Worm (Caenorhabditis elegans) whole organism, early embryonic: ENCODE results near the gene fbxb-21.

Source experiments
- B0310.2 ChIP-seq: sonication (generic microtip); optimal IDR thresholded peaks from 2 replicates; lab custom pipeline; 2016; ENCODE audit warnings: mild to moderate bottlenecking, missing genetic modification characterization, missing compliant biosample characterization
- aly-1 ChIP-seq: sonication (generic microtip); optimal IDR thresholded peaks from 2 replicates; lab custom pipeline; 2016; ENCODE audit warnings: missing genetic modification characterization, missing compliant biosample characterization
- ama-1 ChIP-seq: fragments of 150-350 bp; optimal IDR thresholded peaks from 2 replicates; lab custom pipeline; 2014
- flt-1 ChIP-seq: fragments of 200-800 bp; sonication (Bioruptor generic); IDR thresholded peaks from 2 replicates; pipeline ENCODE4 v1.3.6; 2022; ENCODE audit warnings: missing genetic modification characterization, missing compliant biosample characterization
- hmg-4 ChIP-seq: fragments of 200-800 bp; sonication (Bioruptor generic); optimal IDR thresholded peaks from 2 replicates; lab custom pipeline; 2018; ENCODE audit warnings: mild to moderate bottlenecking, missing genetic modification characterization, missing compliant biosample characterization
- hnd-1 ChIP-seq: sonication (generic microtip); optimal IDR thresholded peaks from 2 replicates; lab custom pipeline; 2016; ENCODE audit warnings: missing genetic modification characterization, missing compliant biosample characterization
- pes-1 ChIP-seq: fragments of 200-800 bp; sonication (Bioruptor generic); IDR thresholded peaks from 2 replicates; pipeline ENCODE4 v1.3.6; 2022; ENCODE audit warnings: missing genetic modification reagents, missing genetic modification characterization, missing compliant biosample characterization
- scrt-1 ChIP-seq: fragments of 200-800 bp; sonication (Bioruptor generic); IDR thresholded peaks from 2 replicates; pipeline ENCODE4 v1.3.6; 2022; ENCODE audit warnings: missing genetic modification characterization, missing compliant biosample characterization
- sea-1 ChIP-seq: fragments of 200-800 bp; sonication (Bioruptor generic); conservative IDR thresholded peaks from 2 replicates; pipeline ENCODE4 v1.3.6; 2022; ENCODE audit warnings: missing genetic modification characterization, missing compliant biosample characterization
- tbx-11 ChIP-seq: fragments of 200-800 bp; sonication (Bioruptor generic); IDR thresholded peaks from 2 replicates; pipeline ENCODE4 v1.3.6; 2022; ENCODE audit warnings: missing genetic modification characterization, missing compliant biosample characterization
- tbx-37 ChIP-seq: fragments of 200-800 bp; sonication (Bioruptor generic); conservative IDR thresholded peaks from 2 replicates; pipeline ENCODE4 v1.3.6; 2022; ENCODE audit warnings: missing genetic modification reagents, missing genetic modification characterization, missing compliant biosample characterization
- tra-4 ChIP-seq: sonication (generic microtip); optimal IDR thresholded peaks from 2 replicates; lab custom pipeline; 2017; ENCODE audit warnings: missing genetic modification characterization, missing compliant biosample characterization

ce11 chrII:1603049-1603448, 45.6 kb downstream of the fbxb-21 start:
- TF ChIP-seq ama-1 (lab: Kevin White, UChicago) (no peak), tra-4 (tag; lab: Kevin White, UChicago) (no peak), pes-1 (no peak), scrt-1 (GFP tag; lab: Robert Waterston, UW) (no peak), hnd-1 (tag; lab: Kevin White, UChicago) (no peak), flt-1 (no peak), B0310.2 (no peak), sea-1 (no peak), tbx-37 (GFP tag; lab: Robert Waterston, UW) (no peak), aly-1 (tag; lab: Kevin White, UChicago) (no peak), hmg-4 (GFP tag; lab: Kevin White, UChicago) (no peak), tbx-11 (GFP tag; lab: Robert Waterston, UW) (no peak)
